Worm (Caenorhabditis elegans) whole organism, L4 larva: Measurements from ENCODE around the gene clec-162.
A peak's percentile ranks its signal among the peaks of the same experiment; 100 is the strongest.

Experiments used
- D1046.2 ChIP-seq: fragments of 200-800 bp; sonication (Bioruptor generic); IDR thresholded peaks from 2 replicates; pipeline ENCODE4 v1.3.6; 2022; ENCODE audit warnings: missing genetic modification characterization, missing compliant biosample characterization
- F26F4.8 ChIP-seq: fragments of 200-800 bp; sonication (Bioruptor generic); conservative IDR thresholded peaks from 2 replicates; pipeline ENCODE4 v1.3.6; 2022; ENCODE audit warnings: missing genetic modification characterization, missing compliant biosample characterization
- F44E2.7 ChIP-seq: fragments of 200-800 bp; sonication (Bioruptor generic); IDR thresholded peaks from 2 replicates; pipeline ENCODE4 v2.1.2; 2022; ENCODE audit warnings: missing genetic modification characterization, missing compliant biosample characterization
- F49E8.2 ChIP-seq: sonication (generic microtip); optimal IDR thresholded peaks from 2 replicates; lab custom pipeline; 2016; ENCODE audit warnings: missing compliant biosample characterization, mild to moderate bottlenecking, missing genetic modification characterization, borderline replicate concordance
- T26A8.4 ChIP-seq: fragments of 200-800 bp; sonication (Bioruptor generic); IDR thresholded peaks from 2 replicates; pipeline ENCODE4 v1.3.6; 2022; ENCODE audit warnings: missing genetic modification characterization, missing compliant biosample characterization
- Y48G9A.11 ChIP-seq: fragments of 200-800 bp; sonication (Bioruptor generic); IDR thresholded peaks from 2 replicates; pipeline ENCODE4 v1.3.6; 2022; ENCODE audit warnings: missing genetic modification reagents, missing genetic modification characterization, missing compliant biosample characterization
- ZK546.5 ChIP-seq, 2 experiments: sonication (generic microtip); optimal IDR thresholded peaks; 2 replicates each; lab custom pipeline; 2017; ENCODE audit warnings: missing biosample characterization in 2 of 2, missing genetic modification characterization in 2 of 2
- ceh-32 ChIP-seq: sonication (generic microtip); optimal IDR thresholded peaks from 2 replicates; lab custom pipeline; 2016; ENCODE audit warnings: mild to moderate bottlenecking, missing genetic modification characterization, missing compliant biosample characterization; ENCODE audit not compliant: poor library complexity
- ceh-44 ChIP-seq: fragments of 200-800 bp; sonication (Bioruptor generic); IDR thresholded peaks from 2 replicates; pipeline ENCODE4 v1.3.6; 2022; ENCODE audit warnings: missing genetic modification reagents, missing genetic modification characterization, missing compliant biosample characterization
- ctbp-1 ChIP-seq: fragments of 200-800 bp; sonication (Bioruptor generic); IDR thresholded peaks from 2 replicates; pipeline ENCODE4 v1.3.6; 2022; ENCODE audit warnings: missing genetic modification reagents, missing genetic modification characterization, missing compliant biosample characterization
- daf-16 ChIP-seq, 3 experiments: sonication (generic microtip); optimal IDR thresholded peaks; 2 replicates each; lab custom pipeline; 2016 to 2017; ENCODE audit warnings: missing genetic modification characterization in 3 of 3, missing genetic modification reagents in 3 of 3, mild to moderate bottlenecking in 2 of 3, missing compliant biosample characterization in 2 of 3, missing biosample characterization in 1 of 3, moderate library complexity in 1 of 3
- daf-19 ChIP-seq: fragments of 200-800 bp; sonication (Bioruptor generic); conservative IDR thresholded peaks from 2 replicates; pipeline ENCODE4 v1.3.6; 2022; ENCODE audit warnings: missing genetic modification characterization, missing compliant biosample characterization
- dmd-6 ChIP-seq: fragments of 200-800 bp; sonication (Bioruptor generic); IDR thresholded peaks from 2 replicates; pipeline ENCODE4 v1.3.6; 2022; ENCODE audit warnings: missing genetic modification reagents, missing genetic modification characterization, missing compliant biosample characterization
- dpl-1 ChIP-seq: fragments of 150-350 bp; optimal IDR thresholded peaks from 2 replicates; lab custom pipeline; 2014; ENCODE audit warnings: missing biosample characterization, missing genetic modification reagents, missing genetic modification characterization
- duxl-1 ChIP-seq: sonication (generic microtip); optimal IDR thresholded peaks from 2 replicates; lab custom pipeline; 2016; ENCODE audit warnings: mild to moderate bottlenecking, missing genetic modification characterization, moderate library complexity, missing compliant biosample characterization; ENCODE audit not compliant: poor library complexity
- dve-1 ChIP-seq: sonication (generic microtip); optimal IDR thresholded peaks from 2 replicates; lab custom pipeline; 2017; ENCODE audit warnings: antibody characterized with exemption, mild to moderate bottlenecking, missing genetic modification characterization, missing compliant biosample characterization; ENCODE audit not compliant: insufficient read depth
- egl-27 ChIP-seq: sonication (generic microtip); optimal IDR thresholded peaks from 3 replicates; lab custom pipeline; 2017; ENCODE audit warnings: missing biosample characterization, missing genetic modification reagents, missing genetic modification characterization
- egl-43 ChIP-seq: fragments of 200-800 bp; sonication (Bioruptor generic); IDR thresholded peaks from 2 replicates; pipeline ENCODE4 v1.3.6; 2022; ENCODE audit warnings: missing genetic modification reagents, missing genetic modification characterization, missing compliant biosample characterization
- hif-1 ChIP-seq, 2 experiments: sonication (generic microtip); optimal IDR thresholded peaks; 2 replicates each; lab custom pipeline; 2016 to 2017; ENCODE audit warnings: missing compliant biosample characterization in 2 of 2, missing genetic modification characterization in 2 of 2, missing genetic modification reagents in 2 of 2, missing genotype in 2 of 2, mild to moderate bottlenecking in 1 of 2
- hlh-11 ChIP-seq: fragments of 200-800 bp; sonication (Bioruptor generic); optimal IDR thresholded peaks from 2 replicates; lab custom pipeline; 2018; ENCODE audit warnings: mild to moderate bottlenecking, missing genetic modification characterization, missing compliant biosample characterization
- hlh-30 ChIP-seq: sonication (generic microtip); optimal IDR thresholded peaks from 2 replicates; lab custom pipeline; 2017; ENCODE audit warnings: antibody characterized with exemption, mild to moderate bottlenecking, missing genetic modification characterization, missing compliant biosample characterization; ENCODE audit not compliant: insufficient read depth
- jun-1 ChIP-seq: fragments of 150-350 bp; optimal IDR thresholded peaks from 2 replicates; lab custom pipeline; 2014; ENCODE audit warnings: missing biosample characterization, missing genetic modification reagents, missing genetic modification characterization
- lin-13 ChIP-seq: fragments of 150-350 bp; optimal IDR thresholded peaks from 2 replicates; lab custom pipeline; 2014; ENCODE audit warnings: missing biosample characterization, missing genetic modification reagents, missing genetic modification characterization
- lin-39 ChIP-seq: fragments of 150-350 bp; optimal IDR thresholded peaks from 2 replicates; lab custom pipeline; 2014; ENCODE audit warnings: missing biosample characterization, missing genetic modification reagents, missing genetic modification characterization
- lsy-2 ChIP-seq, 2 experiments: fragments of 150-350 bp in 1 of 2; sonication (generic microtip) in 1 of 2; optimal IDR thresholded peaks; 2 replicates each; lab custom pipeline; 2014 to 2017; ENCODE audit warnings: missing biosample characterization in 2 of 2, missing genetic modification characterization in 2 of 2
- mdl-1 ChIP-seq, 2 experiments: fragments of 150-350 bp in 1 of 2; sonication (generic microtip) in 1 of 2; optimal IDR thresholded peaks; 2 replicates each; lab custom pipeline; 2014 to 2017; ENCODE audit warnings: missing biosample characterization in 2 of 2, missing genetic modification characterization in 2 of 2
- mep-1 ChIP-seq: fragments of 150-350 bp; sonication (generic microtip); optimal IDR thresholded peaks from 3 replicates; lab custom pipeline; 2014; ENCODE audit warnings: missing biosample characterization, missing genetic modification characterization
- nhr-25 ChIP-seq: sonication (generic microtip); optimal IDR thresholded peaks from 2 replicates; lab custom pipeline; 2017; ENCODE audit warnings: missing genetic modification characterization, mild to moderate bottlenecking, missing compliant biosample characterization, antibody characterized with exemption, moderate library complexity, borderline replicate concordance; ENCODE audit not compliant: insufficient read depth
- nhr-28 ChIP-seq: fragments of 150-350 bp; optimal IDR thresholded peaks from 2 replicates; lab custom pipeline; 2014; ENCODE audit warnings: missing biosample characterization, missing genetic modification characterization
- nhr-6 ChIP-seq: fragments of 150-350 bp; optimal IDR thresholded peaks from 2 replicates; lab custom pipeline; 2014; ENCODE audit warnings: missing biosample characterization, missing genetic modification characterization
- nhr-77 ChIP-seq: fragments of 150-350 bp; optimal IDR thresholded peaks from 2 replicates; lab custom pipeline; 2014; ENCODE audit warnings: missing biosample characterization, missing genetic modification characterization
- php-3 ChIP-seq: fragments of 200-800 bp; sonication (Bioruptor generic); IDR thresholded peaks from 2 replicates; pipeline ENCODE4 v1.3.6; 2022; ENCODE audit warnings: missing genetic modification reagents, missing genetic modification characterization, missing compliant biosample characterization
- pqm-1 ChIP-seq: sonication (generic microtip); optimal IDR thresholded peaks from 2 replicates; lab custom pipeline; 2017; ENCODE audit warnings: missing biosample characterization, missing genetic modification characterization
- rbr-2 ChIP-seq: sonication (generic microtip); optimal IDR thresholded peaks from 2 replicates; lab custom pipeline; 2016; ENCODE audit warnings: missing genotype, missing genetic modification characterization, missing compliant biosample characterization
- tra-1 ChIP-seq: fragments of 200-800 bp; sonication (Bioruptor generic); IDR thresholded peaks from 2 replicates; pipeline ENCODE4 v1.3.6; 2022; ENCODE audit warnings: missing genetic modification reagents, missing genetic modification characterization, missing compliant biosample characterization
- zfp-2 ChIP-seq: sonication (generic microtip); optimal IDR thresholded peaks from 2 replicates; lab custom pipeline; 2016; ENCODE audit warnings: mild to moderate bottlenecking, missing genetic modification characterization, missing compliant biosample characterization
- ztf-11 ChIP-seq: fragments of 150-350 bp; optimal IDR thresholded peaks from 2 replicates; lab custom pipeline; 2014; ENCODE audit warnings: missing biosample characterization, missing genetic modification characterization
- ztf-7 ChIP-seq: fragments of 150-350 bp; optimal IDR thresholded peaks from 2 replicates; lab custom pipeline; 2014; ENCODE audit warnings: missing biosample characterization, missing genetic modification characterization

The clec-162 gene

DNA sequence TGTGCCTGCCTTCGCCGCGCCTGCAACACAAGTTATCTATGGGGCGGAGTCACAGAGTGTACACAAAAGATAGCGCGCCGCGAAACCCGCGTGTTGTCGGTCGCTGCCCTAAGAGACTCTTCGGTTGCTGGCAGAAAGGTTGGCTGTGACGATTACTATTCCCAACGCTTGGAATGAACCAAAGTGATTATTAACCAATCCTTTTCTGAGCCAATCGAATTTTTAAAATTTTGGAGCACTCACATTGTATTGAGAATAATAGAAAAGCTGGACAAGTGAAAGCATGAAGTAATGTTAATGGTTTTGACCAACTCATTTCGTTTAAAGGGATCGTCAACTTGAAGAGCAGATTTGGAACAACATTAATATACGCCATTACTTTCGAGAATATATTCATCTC lies 7.8 kb downstream of the clec-162 start (continued):
- TF ChIP-seq lin-13 (GFP tag; lab: Kevin White, UChicago) = peak; percentile 57
- peak; percentile 65 for TF ChIP-seq nhr-6 (tag; lab: Kevin White, UChicago)
- peak; percentile 30 for TF ChIP-seq dpl-1 (GFP tag; lab: Kevin White, UChicago)

ce11 chrIII:9714731-9715130 lies 10.3 kb downstream of the clec-162 start:
- TF ChIP-seq ztf-7 (tag; lab: Kevin White, UChicago) (peak; percentile 61), duxl-1 (tag; lab: Kevin White, UChicago) (no peak), daf-16 (GFP tag; optimal IDR thresholded peaks at IDR 0.05; lab: Kevin White, UChicago) (no peak), daf-16 (tag; optimal IDR thresholded peaks at IDR 0.05; lab: Kevin White, UChicago) (peak; percentile 53), egl-27 (tag; lab: Kevin White, UChicago) (no peak), zfp-2 (tag; lab: Kevin White, UChicago) (no peak), F44E2.7 (GFP tag; lab: Robert Waterston, UW) (no peak), nhr-28 (tag; lab: Kevin White, UChicago) (peak; percentile 49), pqm-1 (tag; lab: Kevin White, UChicago) (peak; percentile 13), lsy-2 (tag; optimal IDR thresholded peaks at IDR 0.05; lab: Kevin White, UChicago) (peak in 1 of 2 experiments; percentile 16), T26A8.4 (no peak), dmd-6 (peak; percentile 62), dve-1 (tag; lab: Kevin White, UChicago) (peak; percentile 73), D1046.2 (GFP tag; lab: Robert Waterston, UW) (no peak), F49E8.2 (no peak), egl-43 (GFP tag; lab: Robert Waterston, UW) (no peak), ceh-44 (no peak)
- TF ChIP-seq, all 104 proteins: peak for 7

DNA sequence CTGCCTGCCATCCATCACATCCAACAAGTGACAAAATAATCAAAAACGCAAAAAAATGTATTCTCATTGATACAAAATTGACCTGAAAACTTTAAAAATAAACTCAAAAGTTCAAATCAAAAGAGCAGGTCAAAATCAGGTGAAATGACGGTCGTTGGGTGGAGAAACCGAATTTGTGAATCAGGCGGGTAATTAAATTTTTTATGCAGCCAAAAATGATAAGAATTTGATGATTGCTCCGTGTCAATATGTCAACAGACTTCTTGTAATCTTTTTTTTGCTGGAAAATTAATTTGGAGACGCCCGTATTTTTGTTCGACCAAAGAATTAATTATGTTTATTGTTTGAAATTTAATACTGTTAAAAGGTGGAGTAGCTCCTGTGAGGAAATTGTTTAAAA lies 11.2 kb downstream of the clec-162 start, which contains the start of gene ncx-6:
Gene ncx-6 (minus strand): TSS at position 88 of the 400 bp plus-strand sequence.
- TF ChIP-seq F26F4.8 (GFP tag; lab: Robert Waterston, UW) (no peak), dve-1 (tag; lab: Kevin White, UChicago) (peak; percentile 63), duxl-1 (tag; lab: Kevin White, UChicago) (no peak), nhr-25 (tag; lab: Kevin White, UChicago) (no peak), daf-19 (GFP tag; lab: Robert Waterston, UW) (no peak), Y48G9A.11 (GFP tag; lab: Robert Waterston, UW) (no peak), jun-1 (no peak), lin-39 (tag; lab: Kevin White, UChicago) (no peak), tra-1 (GFP tag; lab: Robert Waterston, UW) (no peak), php-3 (peak; percentile 73), hlh-11 (tag; lab: Kevin White, UChicago) (peak; percentile 2), dmd-6 (peak; percentile 61), mep-1 (tag; lab: Kevin White, UChicago) (no peak), ztf-7 (tag; lab: Kevin White, UChicago) (no peak), hif-1 (tag; optimal IDR thresholded peaks at IDR 0.05; lab: Kevin White, UChicago) (no peak), rbr-2 (tag; lab: Kevin White, UChicago) (no peak), mdl-1 (tag; optimal IDR thresholded peaks at IDR 0.05; lab: Kevin White, UChicago) (no peak), daf-16 (GFP tag; optimal IDR thresholded peaks at IDR 0.05; lab: Kevin White, UChicago) (no peak), daf-16 (tag; optimal IDR thresholded peaks at IDR 0.05; lab: Kevin White, UChicago) (peak; percentile 83), nhr-77 (peak; percentile 60), hlh-30 (tag; lab: Kevin White, UChicago) (peak; percentile 40), ZK546.5 (tag; optimal IDR thresholded peaks at IDR 0.05; lab: Kevin White, UChicago) (no peak), ctbp-1 (GFP tag; lab: Robert Waterston, UW) (no peak), ztf-11 (tag; lab: Kevin White, UChicago) (no peak), ceh-32 (no peak)
